Worm (Caenorhabditis elegans) whole organism, young adult: Measurements from ENCODE around the gene F55G1.15.

Experiments used
- F37B4.10 ChIP-seq: fragments of 200-800 bp; sonication (Bioruptor generic); IDR thresholded peaks from 2 replicates; pipeline ENCODE4 v1.3.6; 2022; ENCODE audit warnings: missing genetic modification characterization, missing compliant biosample characterization
- F52B5.7 ChIP-seq: sonication (generic microtip); optimal IDR thresholded peaks from 2 replicates; lab custom pipeline; 2016; ENCODE audit warnings: mild to moderate bottlenecking, missing genetic modification characterization, missing compliant biosample characterization
- F55B11.4 ChIP-seq: sonication (generic microtip); optimal IDR thresholded peaks from 2 replicates; lab custom pipeline; 2016; ENCODE audit warnings: missing compliant biosample characterization, missing genetic modification characterization, borderline replicate concordance; ENCODE audit not compliant: insufficient read depth
- F57A8.1 ChIP-seq: fragments of 200-800 bp; sonication (Bioruptor generic); optimal IDR thresholded peaks from 2 replicates; lab custom pipeline; 2018; ENCODE audit warnings: mild to moderate bottlenecking, missing genetic modification characterization, moderate library complexity, missing compliant biosample characterization
- K12H6.12 ChIP-seq: fragments of 200-800 bp; sonication (Bioruptor generic); optimal IDR thresholded peaks from 2 replicates; lab custom pipeline; 2018; ENCODE audit warnings: mild to moderate bottlenecking, missing genetic modification characterization, missing compliant biosample characterization
- T26A5.8 ChIP-seq: sonication (generic microtip); optimal IDR thresholded peaks from 2 replicates; lab custom pipeline; 2016; ENCODE audit warnings: missing genetic modification characterization, missing compliant biosample characterization
- Y53F4B.3 ChIP-seq: fragments of 200-800 bp; sonication (Bioruptor generic); IDR thresholded peaks from 2 replicates; pipeline ENCODE4 v1.3.6; 2022; ENCODE audit warnings: missing genetic modification reagents, missing genetic modification characterization, missing compliant biosample characterization
- Y67H2A.10 ChIP-seq: fragments of 200-800 bp; sonication (Bioruptor generic); conservative IDR thresholded peaks from 2 replicates; pipeline ENCODE4 v1.3.6; 2022; ENCODE audit warnings: missing genetic modification reagents, missing genetic modification characterization, missing compliant biosample characterization
- aptf-3 ChIP-seq: fragments of 200-800 bp; sonication (Bioruptor generic); IDR thresholded peaks from 2 replicates; pipeline ENCODE4 v1.3.6; 2022; ENCODE audit warnings: missing genetic modification characterization, missing compliant biosample characterization
- athp-1 ChIP-seq: sonication (generic microtip); optimal IDR thresholded peaks from 2 replicates; lab custom pipeline; 2017; ENCODE audit warnings: mild to moderate bottlenecking, missing genetic modification characterization, missing compliant biosample characterization
- ceh-100 ChIP-seq: fragments of 200-800 bp; sonication (Bioruptor generic); IDR thresholded peaks from 2 replicates; pipeline ENCODE4 v1.3.6; 2022; ENCODE audit warnings: missing genetic modification reagents, missing genetic modification characterization, missing compliant biosample characterization
- ceh-27 ChIP-seq: fragments of 200-800 bp; sonication (Bioruptor generic); optimal IDR thresholded peaks from 2 replicates; lab custom pipeline; 2018; ENCODE audit warnings: mild to moderate bottlenecking, missing genetic modification characterization, moderate library complexity, missing compliant biosample characterization
- chd-7 ChIP-seq: sonication (generic microtip); optimal IDR thresholded peaks from 2 replicates; lab custom pipeline; 2016; ENCODE audit warnings: mild to moderate bottlenecking, missing genetic modification characterization, moderate library complexity, missing compliant biosample characterization
- dpl-1 ChIP-seq: fragments of 150-350 bp; optimal IDR thresholded peaks from 2 replicates; lab custom pipeline; 2014; ENCODE audit warnings: missing biosample characterization, missing genetic modification reagents, missing genetic modification characterization
- egl-18 ChIP-seq: fragments of 200-800 bp; sonication (Bioruptor generic); IDR thresholded peaks from 2 replicates; pipeline ENCODE4 v1.3.6; 2022; ENCODE audit warnings: missing genetic modification reagents, missing genetic modification characterization, missing compliant biosample characterization
- ekl-4 ChIP-seq: fragments of 200-800 bp; sonication (Bioruptor generic); IDR thresholded peaks from 2 replicates; pipeline ENCODE4 v1.3.6; 2022; ENCODE audit warnings: missing genetic modification reagents, missing genetic modification characterization, missing compliant biosample characterization
- gei-17 ChIP-seq: fragments of 200-800 bp; sonication (Bioruptor generic); optimal IDR thresholded peaks from 2 replicates; lab custom pipeline; 2018; ENCODE audit warnings: mild to moderate bottlenecking, missing genetic modification characterization, missing compliant biosample characterization
- hlh-26 ChIP-seq: fragments of 200-800 bp; sonication (Bioruptor generic); conservative IDR thresholded peaks from 2 replicates; pipeline ENCODE4 v1.3.6; 2022; ENCODE audit warnings: missing genetic modification reagents, missing genetic modification characterization, missing compliant biosample characterization
- let-607 ChIP-seq, 2 experiments: fragments of 200-800 bp in 1 of 2; sonication (Bioruptor generic) in 1 of 2; sonication (generic microtip) in 1 of 2; optimal IDR thresholded peaks; 2 replicates each; lab custom pipeline; 2016 to 2018; ENCODE audit warnings: mild to moderate bottlenecking in 2 of 2, missing compliant biosample characterization in 2 of 2, missing genetic modification characterization in 2 of 2, moderate library complexity in 2 of 2, missing genotype in 1 of 2
- lin-26 ChIP-seq: fragments of 200-800 bp; sonication (Bioruptor generic); IDR thresholded peaks from 2 replicates; pipeline ENCODE4 v1.3.6; 2022; ENCODE audit warnings: missing genetic modification reagents, missing genetic modification characterization, missing compliant biosample characterization
- lin-40 ChIP-seq: sonication (generic microtip); optimal IDR thresholded peaks from 2 replicates; lab custom pipeline; 2016; ENCODE audit warnings: missing genetic modification characterization, mild to moderate bottlenecking, missing compliant biosample characterization, missing genotype, missing genetic modification reagents
- lir-1 ChIP-seq: fragments of 200-800 bp; sonication (Bioruptor generic); conservative IDR thresholded peaks from 2 replicates; pipeline ENCODE4 v1.3.6; 2022; ENCODE audit warnings: missing genetic modification reagents, missing genetic modification characterization, missing compliant biosample characterization
- madf-6 ChIP-seq: fragments of 200-800 bp; sonication (Bioruptor generic); IDR thresholded peaks from 2 replicates; pipeline ENCODE4 v1.3.6; 2022; ENCODE audit warnings: missing genetic modification reagents, missing genetic modification characterization, missing compliant biosample characterization
- mcd-1 ChIP-seq: fragments of 200-800 bp; sonication (Bioruptor generic); IDR thresholded peaks from 2 replicates; pipeline ENCODE4 v1.3.6; 2022; ENCODE audit warnings: missing genetic modification reagents, missing genetic modification characterization, missing compliant biosample characterization
- nfya-1 ChIP-seq: sonication (generic microtip); optimal IDR thresholded peaks from 2 replicates; lab custom pipeline; 2017; ENCODE audit warnings: antibody characterized with exemption, missing compliant biosample characterization, missing genetic modification characterization, borderline replicate concordance; ENCODE audit not compliant: insufficient read depth
- nfya-2 ChIP-seq: fragments of 200-800 bp; sonication (Bioruptor generic); IDR thresholded peaks from 2 replicates; pipeline ENCODE4 v1.3.6; 2022; ENCODE audit warnings: missing genetic modification reagents, missing genetic modification characterization, missing compliant biosample characterization
- nhr-179 ChIP-seq: sonication (generic microtip); optimal IDR thresholded peaks from 2 replicates; lab custom pipeline; 2016; ENCODE audit warnings: mild to moderate bottlenecking, missing genetic modification characterization, missing compliant biosample characterization
- nhr-80 ChIP-seq: sonication (generic microtip); optimal IDR thresholded peaks from 2 replicates; lab custom pipeline; 2016; ENCODE audit warnings: missing genetic modification characterization, missing compliant biosample characterization
- pbrm-1 ChIP-seq: fragments of 200-800 bp; sonication (Bioruptor generic); IDR thresholded peaks from 2 replicates; pipeline ENCODE4 v1.3.6; 2022; ENCODE audit warnings: missing genetic modification reagents, missing genetic modification characterization, missing compliant biosample characterization
- pha-4 ChIP-seq: fragments of 150-350 bp; sonication (generic microtip); optimal IDR thresholded peaks from 2 replicates; lab custom pipeline; 2014; ENCODE audit warnings: missing biosample characterization, missing genetic modification reagents, missing genetic modification characterization
- rcor-1 ChIP-seq: fragments of 200-800 bp; sonication (Bioruptor generic); IDR thresholded peaks from 2 replicates; pipeline ENCODE4 v1.3.6; 2022; ENCODE audit warnings: missing genetic modification reagents, missing genetic modification characterization, missing compliant biosample characterization
- rpc-1 ChIP-seq, 2 experiments: fragments of 150-350 bp in 1 of 2; sonication (generic microtip) in 1 of 2; optimal IDR thresholded peaks; 2 replicates each; lab custom pipeline; 2014 to 2018; ENCODE audit warnings: missing biosample characterization in 1 of 2, missing genetic modification characterization in 1 of 2, missing genetic modification reagents in 1 of 2, missing genotype in 1 of 2
- sea-2 ChIP-seq: fragments of 200-800 bp; sonication (Bioruptor generic); IDR thresholded peaks from 2 replicates; pipeline ENCODE4 v1.3.6; 2022; ENCODE audit warnings: missing genetic modification characterization, missing compliant biosample characterization
- snpc-1.3 ChIP-seq: sonication (generic microtip); optimal IDR thresholded peaks from 2 replicates; lab custom pipeline; 2017; ENCODE audit warnings: missing genetic modification characterization, mild to moderate bottlenecking, missing compliant biosample characterization, antibody characterized with exemption, moderate library complexity, missing genotype, missing genetic modification reagents; ENCODE audit not compliant: insufficient read depth
- tbx-9 ChIP-seq: sonication (generic microtip); optimal IDR thresholded peaks from 2 replicates; lab custom pipeline; 2016; ENCODE audit warnings: borderline replicate concordance, missing genetic modification characterization, inconsistent platforms, missing compliant biosample characterization
- ztf-25 ChIP-seq: fragments of 200-800 bp; sonication (Bioruptor generic); IDR thresholded peaks from 2 replicates; pipeline ENCODE4 v1.3.6; 2022; ENCODE audit warnings: missing genetic modification reagents, missing genetic modification characterization, missing compliant biosample characterization
- ztf-28 ChIP-seq: fragments of 200-800 bp; sonication (Bioruptor generic); IDR thresholded peaks from 2 replicates; pipeline ENCODE4 v1.3.6; 2022; ENCODE audit warnings: missing genetic modification reagents, missing genetic modification characterization, missing compliant biosample characterization

The F55G1.15 gene

ce11 chrIV:7532360-7532759 is 31.1 kb upstream of the F55G1.15 start, which contains the start of gene R05G6.1:
Gene R05G6.1, plus strand, starts transcription at chrIV:7532660.
- TF ChIP-seq F52B5.7 (tag; lab: Kevin White, UChicago), result no peak
- no peak for TF ChIP-seq ceh-27
- TF ChIP-seq tbx-9, result no peak
- TF ChIP-seq aptf-3 (GFP tag; lab: Robert Waterston, UW), result no peak
- no peak for TF ChIP-seq ztf-25
- no peak for TF ChIP-seq mcd-1 (GFP tag; lab: Robert Waterston, UW)
- TF ChIP-seq egl-18, result no peak
- TF ChIP-seq lin-40 (tag; lab: Kevin White, UChicago), result no peak

- TF ChIP-seq K12H6.12 (tag; lab: Kevin White, UChicago), result no peak
- no peak for TF ChIP-seq T26A5.8 (tag; lab: Kevin White, UChicago)
- TF ChIP-seq pbrm-1 (GFP tag; lab: Robert Waterston, UW), result no peak
- no peak for TF ChIP-seq lin-26 (GFP tag; lab: Robert Waterston, UW)
- TF ChIP-seq ztf-28 (GFP tag; lab: Robert Waterston, UW), result no peak
- no peak for TF ChIP-seq chd-7 (tag; lab: Kevin White, UChicago)
- TF ChIP-seq rcor-1 (GFP tag; lab: Robert Waterston, UW), result no peak
- TF ChIP-seq Y53F4B.3 (GFP tag; lab: Robert Waterston, UW), result no peak
- no peak for TF ChIP-seq lir-1 (GFP tag; lab: Robert Waterston, UW)
- no peak for TF ChIP-seq dpl-1
- TF ChIP-seq nfya-1, result no peak
- no peak for TF ChIP-seq madf-6 (GFP tag; lab: Robert Waterston, UW)
- no peak for TF ChIP-seq ceh-100 (GFP tag; lab: Robert Waterston, UW)
- no peak for TF ChIP-seq F57A8.1 (GFP tag; lab: Kevin White, UChicago)
- no peak for TF ChIP-seq snpc-1.3
- TF ChIP-seq Y67H2A.10, result no peak
- TF ChIP-seq ceh-27, result no peak
- TF ChIP-seq gei-17 (GFP tag; lab: Kevin White, UChicago), result no peak
Measured at ce11 chrIV:7530226-7531070, 29.2 kb upstream of the F55G1.15 start.

ce11 chrIV:7523744-7524143 is 22.5 kb upstream of the F55G1.15 start:
- TF ChIP-seq athp-1 (tag; lab: Kevin White, UChicago), result no peak
- no peak for TF ChIP-seq let-607 (tag; optimal IDR thresholded peaks at IDR 0.05; lab: Kevin White, UChicago)
- no peak for TF ChIP-seq rpc-1 (optimal IDR thresholded peaks at IDR 0.05; lab: Kevin White, UChicago)
- no peak for TF ChIP-seq rpc-1 (tag; optimal IDR thresholded peaks at IDR 0.05; lab: Kevin White, UChicago)

ce11 chrIV:7521591-7521990 is 20.4 kb upstream of the F55G1.15 start:
- TF ChIP-seq madf-6 (GFP tag; lab: Robert Waterston, UW) (no peak), hlh-26 (no peak), sea-2 (no peak), nhr-179 (no peak), F55B11.4 (tag; lab: Kevin White, UChicago) (no peak), Y53F4B.3 (GFP tag; lab: Robert Waterston, UW) (no peak), rpc-1 (optimal IDR thresholded peaks at IDR 0.05; lab: Kevin White, UChicago) (no peak), rpc-1 (tag; optimal IDR thresholded peaks at IDR 0.05; lab: Kevin White, UChicago) (no peak), nhr-80 (tag; lab: Kevin White, UChicago) (no peak), Y67H2A.10 (no peak), pha-4 (tag; lab: Kevin White, UChicago) (no peak), let-607 (tag; optimal IDR thresholded peaks at IDR 0.05; lab: Kevin White, UChicago) (no peak), F37B4.10 (GFP tag; lab: Robert Waterston, UW) (no peak), nfya-2 (GFP tag; lab: Robert Waterston, UW) (no peak), ekl-4 (no peak)
